Fruit fly (Drosophila melanogaster) S2 (cell line): Measurements from ENCODE around the gene Mink.

Experiments used
- CG8478 ChIP-seq: fragments of >200 bp; optimal IDR thresholded peaks from 2 replicates; lab custom pipeline; 2018
- CTCF ChIP-seq, 2 experiments: fragments of >200 bp; optimal IDR thresholded peaks; 2 replicates each; lab custom pipeline; 2018

DNA sequence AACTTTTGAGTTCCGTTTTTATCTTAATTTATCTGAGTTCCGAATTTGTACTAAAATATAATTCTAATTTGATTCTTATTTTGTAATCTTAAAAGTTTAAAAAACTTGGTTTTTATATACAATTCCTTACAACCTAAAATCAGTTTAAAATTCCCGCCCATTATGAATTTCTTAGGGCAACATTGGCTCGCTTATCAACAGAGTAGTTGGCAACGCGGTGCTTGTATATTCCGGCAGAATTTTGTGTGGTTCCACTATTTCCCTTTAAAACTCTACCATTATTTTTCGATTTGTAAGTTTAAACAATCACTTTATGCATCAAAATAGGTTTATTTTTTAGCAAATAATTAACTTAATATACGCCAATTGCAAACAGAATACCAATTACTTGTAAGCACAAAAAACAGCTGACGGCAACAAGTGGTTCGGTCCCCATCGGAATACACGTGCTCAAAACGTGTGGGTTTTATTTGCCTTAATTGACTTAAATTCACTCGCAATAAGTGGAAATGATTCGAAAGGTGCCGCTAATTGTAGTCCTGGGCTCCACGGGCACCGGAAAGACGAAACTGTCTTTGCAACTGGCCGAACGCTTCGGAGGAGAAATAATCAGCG, 45.3 kb upstream of the Mink start, which contains the start of the genes CG11089 and CG31381:
- no peak for TF ChIP-seq CTCF (optimal IDR thresholded peaks at IDR 0.05; lab: Kevin White, UChicago)
- TF ChIP-seq CG8478 (lab: Kevin White, UChicago) = no peak
